ENCODE assay signal across 1 fruit fly cellular context in the genomic region with DNA sequence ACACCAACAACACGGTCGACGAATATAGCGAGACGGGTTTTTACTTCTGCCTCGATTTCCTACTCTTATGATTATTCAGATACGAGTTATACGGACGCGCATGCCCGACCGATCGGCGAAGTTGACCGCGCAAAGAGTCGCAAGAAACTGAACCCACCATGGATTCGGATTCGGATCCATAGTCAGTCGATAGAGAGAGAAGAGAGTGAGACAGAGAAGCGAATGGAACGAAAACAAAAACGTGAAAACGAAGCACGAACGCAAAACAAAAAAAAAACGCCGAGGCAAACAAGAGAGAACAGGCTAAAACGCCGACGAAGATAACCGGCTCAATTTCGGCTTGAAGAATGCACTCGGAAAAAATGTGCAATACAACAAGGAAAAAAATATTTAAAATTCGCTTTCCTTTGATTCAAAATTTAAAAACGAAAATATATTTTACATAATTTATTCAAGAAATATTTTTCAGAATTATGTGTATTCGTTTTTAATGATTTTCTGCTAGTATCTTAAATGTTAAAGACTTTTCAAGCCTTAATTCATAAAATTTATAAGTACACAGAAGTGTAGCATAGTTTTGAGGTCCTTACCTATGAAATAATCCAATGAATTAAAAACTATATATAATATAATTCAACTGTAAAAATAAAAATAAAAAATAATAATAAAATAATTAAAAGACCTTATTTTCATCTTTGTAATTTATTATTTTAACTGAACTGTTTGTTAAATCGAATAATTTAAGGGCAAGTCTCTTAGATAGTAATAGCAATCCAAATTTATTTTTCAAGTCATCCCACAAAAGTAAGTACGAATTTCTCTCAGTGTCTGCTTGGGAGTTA.
TF ChIP-seq lines count a peak whose summit lies in the region.

Gene Sema5c, minus strand, starts transcription at position 152 of the 842 bp plus-strand sequence.

TF ChIP-seq in whole organism, embryonic, 481 proteins besides CTCF, POLR2A, EP300 and RAD21 (continued from another document and continues in another):
- peak; percentile 46 for TF ChIP-seq CG13123 (GFP tag; optimal IDR thresholded peaks at IDR 0.05; lab: Kevin White, UChicago)
- TF ChIP-seq CG13287 (GFP tag; IDR thresholded peaks at IDR 0.05; lab: Robert Waterston, UW; ENCODE audit: partially characterized antibody), result peak; percentile 57; the same call in 1 of the 2 replicates
- TF ChIP-seq crp (GFP tag; optimal IDR thresholded peaks at IDR 0.05; lab: Kevin White, UChicago), result no peak
- TF ChIP-seq CG7839 (tag; optimal IDR thresholded peaks at IDR 0.05; lab: Kevin White, UChicago), result peak; percentile 77
- TF ChIP-seq ftz-f1 (GFP tag; optimal IDR thresholded peaks at IDR 0.05; lab: Kevin White, UChicago), result peak; percentile 58
- TF ChIP-seq vvl (GFP tag; IDR thresholded peaks at IDR 0.05; lab: Robert Waterston, UW), result peak; percentile 76
- TF ChIP-seq CG3838 (GFP tag; optimal IDR thresholded peaks at IDR 0.05; lab: Kevin White, UChicago), result peak; percentile 16
- TF ChIP-seq sim (GFP tag; IDR thresholded peaks at IDR 0.05; lab: Robert Waterston, UW), result no peak
- TF ChIP-seq gfzf (GFP tag; optimal IDR thresholded peaks at IDR 0.05; lab: Kevin White, UChicago), result no peak
- TF ChIP-seq mirr (GFP tag; optimal IDR thresholded peaks at IDR 0.05; lab: Kevin White, UChicago), result peak; percentile 52
- peak; percentile 37 for TF ChIP-seq Fer1 (GFP tag; optimal IDR thresholded peaks at IDR 0.05; lab: Kevin White, UChicago)
- peak; percentile 20; the same call in 1 of the 2 replicates for TF ChIP-seq Adf1 (GFP tag; IDR thresholded peaks at IDR 0.05; lab: Robert Waterston, UW)
- TF ChIP-seq caup (GFP tag; optimal IDR thresholded peaks at IDR 0.05; lab: Kevin White, UChicago; ENCODE audit: severe bottlenecking), result peak; percentile 44
- TF ChIP-seq H15 (GFP tag; IDR thresholded peaks at IDR 0.05; lab: Robert Waterston, UW), result 0 out of 3 replicates have a peak, but pooled peaks have one; percentile 39
- TF ChIP-seq CG33557 (GFP tag; optimal IDR thresholded peaks at IDR 0.05; lab: Kevin White, UChicago), result peak; percentile 71
- peak; percentile 25 for TF ChIP-seq CG10543 (GFP tag; optimal IDR thresholded peaks at IDR 0.05; lab: Kevin White, UChicago)
- TF ChIP-seq CG6765 (GFP tag; optimal IDR thresholded peaks at IDR 0.05; lab: Kevin White, UChicago), result peak; percentile 15
- TF ChIP-seq tgo (GFP tag; IDR thresholded peaks at IDR 0.05; lab: Robert Waterston, UW), result peak; percentile 39
- peak; percentile 67 for TF ChIP-seq gcm (GFP tag; optimal IDR thresholded peaks at IDR 0.05; lab: Kevin White, UChicago)
- peak; percentile 59 for TF ChIP-seq CG3281 (GFP tag; optimal IDR thresholded peaks at IDR 0.05; lab: Kevin White, UChicago)
- 0 out of 2 replicates have a peak, but pooled peaks have one; percentile 31 for TF ChIP-seq CG9215 (GFP tag; IDR thresholded peaks at IDR 0.05; lab: Robert Waterston, UW)
- peak; percentile 31 for TF ChIP-seq sug (tag; optimal IDR thresholded peaks at IDR 0.05; lab: Kevin White, UChicago)
- peak; percentile 4 to 24 for TF ChIP-seq Pdp1 (GFP tag; optimal IDR thresholded peaks at IDR 0.05; lab: Kevin White, UChicago)
- peak; percentile 38 for TF ChIP-seq cwo (GFP tag; optimal IDR thresholded peaks at IDR 0.05; lab: Kevin White, UChicago)
- TF ChIP-seq MBD-R2 (GFP tag; IDR thresholded peaks at IDR 0.05; lab: Robert Waterston, UW), result peak; percentile 29; the same call in 1 of the 2 replicates
- peak; percentile 66 for TF ChIP-seq CG34376 (GFP tag; optimal IDR thresholded peaks at IDR 0.05; lab: Kevin White, UChicago)
- TF ChIP-seq CG2120 (GFP tag; optimal IDR thresholded peaks at IDR 0.05; lab: Kevin White, UChicago), result peak; percentile 47
- TF ChIP-seq Xrp1 (GFP tag; IDR thresholded peaks at IDR 0.05; lab: Robert Waterston, UW), result peak; percentile 46; the same call in 1 of the 2 replicates
- TF ChIP-seq CG4730 (GFP tag; IDR thresholded peaks at IDR 0.05; lab: Robert Waterston, UW), result peak; percentile 41; the same call in 1 of the 2 replicates
- TF ChIP-seq CG15073 (GFP tag; optimal IDR thresholded peaks at IDR 0.05; lab: Kevin White, UChicago), result no peak
- no peak for TF ChIP-seq crc (GFP tag; optimal IDR thresholded peaks at IDR 0.05; lab: Kevin White, UChicago)
- TF ChIP-seq lbe (GFP tag; optimal IDR thresholded peaks at IDR 0.05; lab: Kevin White, UChicago), result peak; percentile 47
- TF ChIP-seq CG32772 (GFP tag; IDR thresholded peaks at IDR 0.05; lab: Robert Waterston, UW), result peak; percentile 51
- peak; percentile 35 for TF ChIP-seq CG9817 (tag; optimal IDR thresholded peaks at IDR 0.05; lab: Kevin White, UChicago)
- TF ChIP-seq esg (GFP tag; conservative IDR thresholded peaks at IDR 0.05; lab: Robert Waterston, UW), result peak; percentile 49
- TF ChIP-seq mam (GFP tag; optimal IDR thresholded peaks at IDR 0.05; lab: Kevin White, UChicago), result peak; percentile 17
- TF ChIP-seq Atf6 (GFP tag; IDR thresholded peaks at IDR 0.05; lab: Robert Waterston, UW), result peak; percentile 50; the same call in 1 of the 2 replicates
- TF ChIP-seq Ada2b (GFP tag; IDR thresholded peaks at IDR 0.05; lab: Robert Waterston, UW), result 0 out of 2 replicates have a peak, but pooled peaks have one; percentile 18
- 0 out of 3 replicates have a peak, but pooled peaks have one; percentile 25 for TF ChIP-seq otp (GFP tag; IDR thresholded peaks at IDR 0.05; lab: Robert Waterston, UW)
- peak; percentile 31 for TF ChIP-seq scrt (GFP tag; optimal IDR thresholded peaks at IDR 0.05; lab: Kevin White, UChicago)
- peak; percentile 64 for TF ChIP-seq CG32532 (GFP tag; IDR thresholded peaks at IDR 0.05; lab: Robert Waterston, UW)
- TF ChIP-seq HLH54F (GFP tag; optimal IDR thresholded peaks at IDR 0.05; lab: Kevin White, UChicago), result peak; percentile 11
- no peak for TF ChIP-seq ab (GFP tag; optimal IDR thresholded peaks at IDR 0.05; lab: Kevin White, UChicago)
- TF ChIP-seq E2f1 (GFP tag; IDR thresholded peaks at IDR 0.05; lab: Robert Waterston, UW), result peak; percentile 52; the same call in 1 of the 2 replicates
- peak; percentile 34 for TF ChIP-seq CG9609 (GFP tag; optimal IDR thresholded peaks at IDR 0.05; lab: Kevin White, UChicago)
- TF ChIP-seq CG2199 (GFP tag; IDR thresholded peaks at IDR 0.05; lab: Robert Waterston, UW), result peak; percentile 98
- peak; percentile 68 for TF ChIP-seq zfh1 (GFP tag; IDR thresholded peaks at IDR 0.05; lab: Robert Waterston, UW)
- TF ChIP-seq CG11723 (GFP tag; optimal IDR thresholded peaks at IDR 0.05; lab: Kevin White, UChicago), result no peak
- peak; percentile 53 for TF ChIP-seq twi (tag; optimal IDR thresholded peaks at IDR 0.05; lab: Kevin White, UChicago)
- TF ChIP-seq lmd (GFP tag; IDR thresholded peaks at IDR 0.05; lab: Robert Waterston, UW), result peak; percentile 40
- TF ChIP-seq CG2875 (GFP tag; optimal IDR thresholded peaks at IDR 0.05; lab: Kevin White, UChicago), result peak; percentile 50
- TF ChIP-seq CG12744 (GFP tag; optimal IDR thresholded peaks at IDR 0.05; lab: Kevin White, UChicago), result peak; percentile 11
- TF ChIP-seq H2.0 (GFP tag; IDR thresholded peaks at IDR 0.05; lab: Robert Waterston, UW), result peak; percentile 44
- no peak; the same call in 1 of the 2 replicates for TF ChIP-seq ato (GFP tag; IDR thresholded peaks at IDR 0.05; lab: Robert Waterston, UW; ENCODE audit: partially characterized antibody)
- no peak; the same call in 1 of the 2 replicates for TF ChIP-seq rib (GFP tag; IDR thresholded peaks at IDR 0.05; lab: Robert Waterston, UW)
- TF ChIP-seq row (GFP tag; IDR thresholded peaks at IDR 0.05; lab: Robert Waterston, UW), result peak; percentile 73
- no peak for TF ChIP-seq CG12236 (GFP tag; optimal IDR thresholded peaks at IDR 0.05; lab: Kevin White, UChicago)
- TF ChIP-seq ci (GFP tag; IDR thresholded peaks at IDR 0.05; lab: Robert Waterston, UW), result peak; percentile 75
- peak; percentile 83 for TF ChIP-seq phol (tag; optimal IDR thresholded peaks at IDR 0.05; lab: Kevin White, UChicago)
- TF ChIP-seq Sin3A (optimal IDR thresholded peaks at IDR 0.05; lab: Kevin White, UChicago), result no peak
- peak; percentile 53; the same call in 1 of the 4 replicates for TF ChIP-seq Gug (GFP tag; IDR thresholded peaks at IDR 0.05; lab: Robert Waterston, UW)
- TF ChIP-seq pan (optimal IDR thresholded peaks at IDR 0.05; lab: Kevin White, UChicago), result no peak
- TF ChIP-seq pan (GFP tag; optimal IDR thresholded peaks at IDR 0.05 in 1 of 2, IDR thresholded peaks at IDR 0.05 in 1 of 2), result peak in 1 of 2 experiments; percentile 51
- TF ChIP-seq Kr (GFP tag; optimal IDR thresholded peaks at IDR 0.05; lab: Kevin White, UChicago), result no peak
- TF ChIP-seq chn (GFP tag; optimal IDR thresholded peaks at IDR 0.05; lab: Kevin White, UChicago), result peak; percentile 16
- no peak for TF ChIP-seq NC2β (GFP tag; optimal IDR thresholded peaks at IDR 0.05; lab: Kevin White, UChicago)
- no peak for TF ChIP-seq CG11085 (GFP tag; IDR thresholded peaks at IDR 0.05; lab: Robert Waterston, UW)
- peak; percentile 56 to 70 for TF ChIP-seq Trl (optimal IDR thresholded peaks at IDR 0.05; lab: Kevin White, UChicago)
- TF ChIP-seq Trl (GFP tag; optimal IDR thresholded peaks at IDR 0.05; lab: Kevin White, UChicago), result peak; percentile 26
- peak; percentile 82 for TF ChIP-seq CG14710 (tag; optimal IDR thresholded peaks at IDR 0.05; lab: Kevin White, UChicago)
- peak in 1 of 2 experiments; percentile 1 for TF ChIP-seq chif (GFP tag; optimal IDR thresholded peaks at IDR 0.05; lab: Kevin White, UChicago)
- TF ChIP-seq ewg (GFP tag; optimal IDR thresholded peaks at IDR 0.05; lab: Kevin White, UChicago), result peak; percentile 25
- peak; percentile 27 for TF ChIP-seq YL-1 (GFP tag; optimal IDR thresholded peaks at IDR 0.05; lab: Kevin White, UChicago)
- no peak for TF ChIP-seq unc-4 (GFP tag; IDR thresholded peaks at IDR 0.05; lab: Robert Waterston, UW; ENCODE audit: partially characterized antibody)
- TF ChIP-seq run (tag; optimal IDR thresholded peaks at IDR 0.05; lab: Kevin White, UChicago), result peak; percentile 51
- no peak for TF ChIP-seq Dip2 (GFP tag; IDR thresholded peaks at IDR 0.05; lab: Robert Waterston, UW)
- no peak for TF ChIP-seq pho (GFP tag; optimal IDR thresholded peaks at IDR 0.05; lab: Kevin White, UChicago)
- peak; percentile 67 for TF ChIP-seq Sox102F (GFP tag; optimal IDR thresholded peaks at IDR 0.05; lab: Kevin White, UChicago)
- TF ChIP-seq CG10431 (GFP tag; optimal IDR thresholded peaks at IDR 0.05; lab: Kevin White, UChicago), result no peak
- 0 out of 2 replicates have a peak, but pooled peaks have one; percentile 17 for TF ChIP-seq CG6272 (GFP tag; IDR thresholded peaks at IDR 0.05; lab: Robert Waterston, UW)
- TF ChIP-seq hb (GFP tag; IDR thresholded peaks at IDR 0.05; lab: Robert Waterston, UW; ENCODE audit: partially characterized antibody), result no peak
- no peak for TF ChIP-seq CG11398 (GFP tag; optimal IDR thresholded peaks at IDR 0.05; lab: Kevin White, UChicago)
- TF ChIP-seq CG7963 (GFP tag; IDR thresholded peaks at IDR 0.05; lab: Robert Waterston, UW; ENCODE audit: partially characterized antibody), result no peak
- no peak for TF ChIP-seq CG5245 (GFP tag; optimal IDR thresholded peaks at IDR 0.05; lab: Kevin White, UChicago)
- TF ChIP-seq knrl (GFP tag; IDR thresholded peaks at IDR 0.05; lab: Robert Waterston, UW; ENCODE audit: partially characterized antibody), result no peak
- TF ChIP-seq Oli (tag; optimal IDR thresholded peaks at IDR 0.05; lab: Kevin White, UChicago), result peak; percentile 79
- peak; percentile 36 for TF ChIP-seq Side (GFP tag; optimal IDR thresholded peaks at IDR 0.05; lab: Kevin White, UChicago)
- no peak for TF ChIP-seq gcm2 (GFP tag; optimal IDR thresholded peaks at IDR 0.05; lab: Kevin White, UChicago)
- TF ChIP-seq salm (tag; optimal IDR thresholded peaks at IDR 0.05; lab: Kevin White, UChicago), result no peak
- TF ChIP-seq CG14050 (GFP tag; IDR thresholded peaks at IDR 0.05; lab: Robert Waterston, UW), result peak; percentile 9; the same call in 1 of the 3 replicates
- TF ChIP-seq unpg (GFP tag; optimal IDR thresholded peaks at IDR 0.05; lab: Kevin White, UChicago), result peak; percentile 41
- peak; percentile 76 for TF ChIP-seq CG10209 (GFP tag; optimal IDR thresholded peaks at IDR 0.05; lab: Kevin White, UChicago)
- TF ChIP-seq klu (GFP tag; IDR thresholded peaks at IDR 0.05; lab: Robert Waterston, UW), result peak; percentile 45; the same call in 1 of the 2 replicates
- peak; percentile 50; the same call in 1 of the 3 replicates for TF ChIP-seq ase (GFP tag; IDR thresholded peaks at IDR 0.05; lab: Robert Waterston, UW)
- TF ChIP-seq ind (GFP tag; optimal IDR thresholded peaks at IDR 0.05; lab: Kevin White, UChicago), result peak; percentile 38
- peak; percentile 46 for TF ChIP-seq fd3F (GFP tag; optimal IDR thresholded peaks at IDR 0.05; lab: Kevin White, UChicago)
- peak in 1 of 2 experiments; percentile 12 for TF ChIP-seq tll (GFP tag; optimal IDR thresholded peaks at IDR 0.05; lab: Kevin White, UChicago)
- TF ChIP-seq Stat92E (GFP tag; optimal IDR thresholded peaks at IDR 0.05; lab: Kevin White, UChicago), result peak in 1 of 3 experiments; percentile 10
- peak; percentile 59 for TF ChIP-seq Xbp1 (GFP tag; optimal IDR thresholded peaks at IDR 0.05; lab: Kevin White, UChicago)
- TF ChIP-seq CG8765 (GFP tag; IDR thresholded peaks at IDR 0.05; lab: Robert Waterston, UW), result peak; percentile 63
- TF ChIP-seq CG9437 (GFP tag; optimal IDR thresholded peaks at IDR 0.05; lab: Kevin White, UChicago), result peak; percentile 89
- 0 out of 3 replicates have a peak, but pooled peaks have one; percentile 51 for TF ChIP-seq z (GFP tag; IDR thresholded peaks at IDR 0.05; lab: Robert Waterston, UW)
- peak; percentile 48 for TF ChIP-seq CG1603 (tag; optimal IDR thresholded peaks at IDR 0.05; lab: Kevin White, UChicago)
- TF ChIP-seq cato (GFP tag; optimal IDR thresholded peaks at IDR 0.05; lab: Kevin White, UChicago; ENCODE audit: borderline replicate concordance), result peak; percentile 8
- TF ChIP-seq CG10959 (GFP tag; IDR thresholded peaks at IDR 0.05; lab: Robert Waterston, UW), result no peak; the same call in 1 of the 2 replicates
- TF ChIP-seq ash1 (GFP tag; optimal IDR thresholded peaks at IDR 0.05; lab: Kevin White, UChicago), result peak; percentile 59
- peak; percentile 0 for TF ChIP-seq ERR (GFP tag; optimal IDR thresholded peaks at IDR 0.05; lab: Kevin White, UChicago)
- TF ChIP-seq CG2712 (tag; optimal IDR thresholded peaks at IDR 0.05; lab: Kevin White, UChicago), result peak; percentile 85
- TF ChIP-seq CG17802 (tag; optimal IDR thresholded peaks at IDR 0.05; lab: Kevin White, UChicago), result no peak
- peak; percentile 30 for TF ChIP-seq org-1 (GFP tag; optimal IDR thresholded peaks at IDR 0.05; lab: Kevin White, UChicago)
- 0 out of 2 replicates have a peak, but pooled peaks have one; percentile 27 for TF ChIP-seq NFAT (GFP tag; IDR thresholded peaks at IDR 0.05; lab: Robert Waterston, UW)
- peak; percentile 26 for TF ChIP-seq CG12155 (GFP tag; optimal IDR thresholded peaks at IDR 0.05; lab: Kevin White, UChicago)
- TF ChIP-seq CG11456 (GFP tag; IDR thresholded peaks at IDR 0.05; lab: Robert Waterston, UW), result peak; percentile 64; the same call in 1 of the 3 replicates
- TF ChIP-seq Gsc (GFP tag; IDR thresholded peaks at IDR 0.05; lab: Robert Waterston, UW), result no peak
- peak; percentile 31 for TF ChIP-seq CG14667 (GFP tag; IDR thresholded peaks at IDR 0.05; lab: Robert Waterston, UW)
